Fruit fly (Drosophila melanogaster) whole organism, embryonic: ENCODE measurements around the gene Bfc.
A peak's percentile ranks its signal among the peaks of the same experiment; 100 is the strongest.

Experiments
- Antp ChIP-seq: fragments of 200-800 bp; sonication (Bioruptor generic); optimal IDR thresholded peaks from 3 replicates; lab custom pipeline; 2016; ENCODE audit warnings: missing biosample characterization, missing genetic modification characterization
- Asciz ChIP-seq: fragments of 200-800 bp; sonication (Bioruptor generic); optimal IDR thresholded peaks from 2 replicates; lab custom pipeline; 2017; ENCODE audit warnings: missing biosample characterization, mild to moderate bottlenecking, missing genetic modification characterization, missing genetic modification reagents
- CG10321 ChIP-seq: fragments of 200-800 bp; sonication (Bioruptor generic); IDR thresholded peaks from 2 replicates; pipeline ENCODE4 v1.3.6; 2022; ENCODE audit warnings: missing biosample characterization, missing genetic modification characterization
- CG10565 ChIP-seq: fragments of 200-800 bp; sonication (Bioruptor generic); optimal IDR thresholded peaks from 3 replicates; lab custom pipeline; 2016; ENCODE audit warnings: missing biosample characterization, mild to moderate bottlenecking, missing genetic modification characterization
- CG10959 ChIP-seq: fragments of 200-800 bp; sonication (Bioruptor generic); IDR thresholded peaks from 2 replicates; pipeline ENCODE4 v1.3.6; 2022; ENCODE audit warnings: missing biosample characterization, missing genetic modification characterization
- CG11093 ChIP-seq: fragments of 200-800 bp; sonication (Bioruptor generic); IDR thresholded peaks from 3 replicates; pipeline ENCODE4 v1.3.6; 2022; ENCODE audit warnings: missing biosample characterization, missing genetic modification characterization
- CG11247 ChIP-seq: fragments of 200-800 bp; sonication (Bioruptor generic); IDR thresholded peaks from 2 replicates; pipeline ENCODE4 v1.3.6; 2022; ENCODE audit warnings: missing biosample characterization, missing genetic modification characterization
- CG11504 ChIP-seq: fragments of 200-800 bp; sonication (Bioruptor generic); optimal IDR thresholded peaks from 3 replicates; lab custom pipeline; 2019; ENCODE audit warnings: missing biosample characterization, mild to moderate bottlenecking, missing genetic modification characterization, moderate library complexity
- CG11695 ChIP-seq: fragments of 200-800 bp; sonication (Bioruptor generic); IDR thresholded peaks from 3 replicates; pipeline ENCODE4 v1.3.6; 2022; ENCODE audit warnings: missing biosample characterization, missing genetic modification characterization
- CG12104 ChIP-seq: fragments of 200-800 bp; sonication (Bioruptor generic); optimal IDR thresholded peaks from 3 replicates; lab custom pipeline; 2016; ENCODE audit warnings: missing biosample characterization, missing genetic modification characterization
- CG12391 ChIP-seq: fragments of 200-800 bp; sonication (Bioruptor generic); optimal IDR thresholded peaks from 3 replicates; lab custom pipeline; 2018; ENCODE audit warnings: missing biosample characterization, mild to moderate bottlenecking, missing genetic modification characterization, moderate library complexity
- CG14667 ChIP-seq: fragments of 200-800 bp; sonication (Bioruptor generic); IDR thresholded peaks from 2 replicates; pipeline ENCODE4 v1.3.6; 2022; ENCODE audit warnings: missing biosample characterization, missing genetic modification characterization
- CG17802 ChIP-seq: fragments of 200-800 bp; sonication (Bioruptor generic); optimal IDR thresholded peaks from 2 replicates; lab custom pipeline; 2018; ENCODE audit warnings: missing biosample characterization, mild to moderate bottlenecking, missing genetic modification characterization, moderate library complexity
- CG17912 ChIP-seq: fragments of 200-800 bp; sonication (Bioruptor generic); optimal IDR thresholded peaks from 2 replicates; lab custom pipeline; 2018; ENCODE audit warnings: missing biosample characterization, mild to moderate bottlenecking, missing genetic modification characterization
- CG1792 ChIP-seq: fragments of 200-800 bp; sonication (Bioruptor generic); optimal IDR thresholded peaks from 2 replicates; lab custom pipeline; 2016; ENCODE audit warnings: missing biosample characterization, missing genetic modification characterization
- CG18764 ChIP-seq: fragments of 200-800 bp; sonication (Bioruptor generic); optimal IDR thresholded peaks from 3 replicates; lab custom pipeline; 2016; ENCODE audit warnings: missing biosample characterization, missing genetic modification characterization
- CG3838 ChIP-seq: fragments of 200-800 bp; sonication (Bioruptor generic); optimal IDR thresholded peaks from 3 replicates; lab custom pipeline; 2016; ENCODE audit warnings: missing biosample characterization, missing genetic modification characterization
- CG3847 ChIP-seq: fragments of 200-800 bp; sonication (Bioruptor generic); IDR thresholded peaks from 2 replicates; pipeline ENCODE4 v1.3.6; 2022; ENCODE audit warnings: missing biosample characterization, missing genetic modification characterization
- CG4854 ChIP-seq: fragments of 200-800 bp; sonication (Bioruptor generic); optimal IDR thresholded peaks from 2 replicates; lab custom pipeline; 2016; ENCODE audit warnings: missing biosample characterization, missing genetic modification characterization, inconsistent platforms
- CG6791 ChIP-seq: fragments of 200-800 bp; sonication (Bioruptor generic); IDR thresholded peaks from 3 replicates; pipeline ENCODE4 v1.3.6; 2022; ENCODE audit warnings: missing biosample characterization, missing genetic modification characterization; ENCODE audit not compliant: partially characterized antibody
- CG6813 ChIP-seq: fragments of 200-800 bp; sonication (Bioruptor generic); optimal IDR thresholded peaks from 2 replicates; lab custom pipeline; 2017; ENCODE audit warnings: missing biosample characterization, missing genetic modification characterization, mild to moderate bottlenecking, moderate library complexity, missing genetic modification reagents
- CG7745 ChIP-seq: fragments of 200-800 bp; sonication (Bioruptor generic); optimal IDR thresholded peaks from 2 replicates; lab custom pipeline; 2018; ENCODE audit warnings: missing biosample characterization, mild to moderate bottlenecking, missing genetic modification characterization, moderate library complexity
- CG7987 ChIP-seq: fragments of 200-800 bp; sonication (Bioruptor generic); optimal IDR thresholded peaks from 2 replicates; lab custom pipeline; 2018; ENCODE audit warnings: missing biosample characterization, mild to moderate bottlenecking, missing genetic modification characterization, moderate library complexity
- CG9215 ChIP-seq: fragments of 200-800 bp; sonication (Bioruptor generic); IDR thresholded peaks from 2 replicates; pipeline ENCODE4 v1.3.6; 2022; ENCODE audit warnings: missing biosample characterization, missing genetic modification characterization
- D ChIP-seq, 2 experiments: fragments of 200-800 bp in 1 of 2; fragments of >200 bp in 1 of 2; sonication (Bioruptor generic) in 1 of 2; optimal IDR thresholded peaks; 2 replicates in 1 of 2; 3 replicates in 1 of 2; lab custom pipeline; 2017; ENCODE audit warnings: mild to moderate bottlenecking in 1 of 2, missing biosample characterization in 1 of 2, missing genetic modification characterization in 1 of 2, missing genetic modification reagents in 1 of 2
- Ets97D ChIP-seq: fragments of 200-800 bp; sonication (Bioruptor generic); optimal IDR thresholded peaks from 3 replicates; lab custom pipeline; 2016; ENCODE audit warnings: missing biosample characterization, missing genetic modification characterization
- Jarid2 ChIP-seq: fragments of 200-800 bp; sonication (Bioruptor generic); optimal IDR thresholded peaks from 3 replicates; lab custom pipeline; 2017; ENCODE audit warnings: mild to moderate bottlenecking, missing biosample characterization, missing genetic modification reagents, missing genetic modification characterization
- MESR4 ChIP-seq: fragments of 200-800 bp; sonication (Bioruptor generic); optimal IDR thresholded peaks from 2 replicates; lab custom pipeline; 2018; ENCODE audit warnings: missing biosample characterization, mild to moderate bottlenecking, missing genetic modification characterization, moderate library complexity
- NC2β ChIP-seq: fragments of 200-800 bp; sonication (Bioruptor generic); optimal IDR thresholded peaks from 2 replicates; lab custom pipeline; 2016; ENCODE audit warnings: missing biosample characterization, missing genetic modification characterization
- Nf-YB ChIP-seq: fragments of 200-800 bp; sonication (Bioruptor generic); optimal IDR thresholded peaks from 3 replicates; lab custom pipeline; 2019; ENCODE audit warnings: missing biosample characterization, mild to moderate bottlenecking, missing genetic modification characterization, moderate library complexity
- Nf-YC ChIP-seq: fragments of 200-800 bp; optimal IDR thresholded peaks from 3 replicates; lab custom pipeline; 2019; ENCODE audit warnings: missing biosample characterization, mild to moderate bottlenecking, missing genetic modification characterization, moderate library complexity
- Scr ChIP-seq: fragments of 200-800 bp; sonication (Bioruptor generic); IDR thresholded peaks from 2 replicates; pipeline ENCODE4 v1.3.6; 2022; ENCODE audit warnings: missing biosample characterization, missing genetic modification characterization; ENCODE audit not compliant: partially characterized antibody
- Taf1 ChIP-seq: fragments of 200-800 bp; sonication (Bioruptor generic); IDR thresholded peaks from 2 replicates; pipeline ENCODE4 v1.3.6; 2022; ENCODE audit warnings: missing biosample characterization, missing genetic modification characterization
- Xbp1 ChIP-seq: fragments of 200-800 bp; sonication (Bioruptor generic); optimal IDR thresholded peaks from 3 replicates; lab custom pipeline; 2016; ENCODE audit warnings: missing biosample characterization, mild to moderate bottlenecking, missing genetic modification characterization
- chif ChIP-seq, 2 experiments: fragments of 200-800 bp; sonication (Bioruptor generic); optimal IDR thresholded peaks; 3 replicates each; lab custom pipeline; 2016; ENCODE audit warnings: missing biosample characterization in 2 of 2, missing genetic modification characterization in 2 of 2
- corto ChIP-seq: fragments of 200-800 bp; sonication (Bioruptor generic); optimal IDR thresholded peaks from 2 replicates; lab custom pipeline; 2016; ENCODE audit warnings: missing biosample characterization, mild to moderate bottlenecking, missing genetic modification characterization, moderate library complexity
- croc ChIP-seq: fragments of 200-800 bp; sonication (Bioruptor generic); conservative IDR thresholded peaks from 3 replicates; pipeline ENCODE4 v1.3.6; 2022; ENCODE audit warnings: missing biosample characterization, missing genetic modification characterization
- en ChIP-seq: fragments of 200-800 bp; sonication (Bioruptor generic); optimal IDR thresholded peaks from 2 replicates; lab custom pipeline; 2016; ENCODE audit warnings: missing biosample characterization, missing genetic modification characterization
- fd96Cb ChIP-seq: fragments of 200-800 bp; sonication (Bioruptor generic); optimal IDR thresholded peaks from 2 replicates; lab custom pipeline; 2018; ENCODE audit warnings: missing biosample characterization, mild to moderate bottlenecking, missing genetic modification characterization, moderate library complexity
- ftz-f1 ChIP-seq: fragments of 200-800 bp; sonication (Bioruptor generic); optimal IDR thresholded peaks from 2 replicates; lab custom pipeline; 2016; ENCODE audit warnings: missing biosample characterization, missing genetic modification characterization
- gro ChIP-seq: fragments of 200-800 bp; sonication (Bioruptor generic); optimal IDR thresholded peaks from 2 replicates; lab custom pipeline; 2016; ENCODE audit warnings: missing biosample characterization, missing genetic modification characterization
- gsb ChIP-seq: fragments of 200-800 bp; sonication (Bioruptor generic); IDR thresholded peaks from 2 replicates; pipeline ENCODE4 v1.3.6; 2022; ENCODE audit warnings: missing biosample characterization, missing genetic modification characterization
- jing ChIP-seq: fragments of 200-800 bp; sonication (Bioruptor generic); optimal IDR thresholded peaks from 2 replicates; lab custom pipeline; 2018; ENCODE audit warnings: missing biosample characterization, mild to moderate bottlenecking, missing genetic modification characterization
- knrl ChIP-seq: fragments of 200-800 bp; sonication (Bioruptor generic); IDR thresholded peaks from 3 replicates; pipeline ENCODE4 v1.3.6; 2022; ENCODE audit warnings: missing biosample characterization, missing genetic modification characterization; ENCODE audit not compliant: partially characterized antibody
- lab ChIP-seq: fragments of 200-800 bp; sonication (Bioruptor generic); optimal IDR thresholded peaks from 3 replicates; lab custom pipeline; 2017; ENCODE audit warnings: missing biosample characterization, missing genetic modification characterization, mild to moderate bottlenecking, moderate library complexity, missing genetic modification reagents
- lbe ChIP-seq: fragments of 200-800 bp; sonication (Bioruptor generic); optimal IDR thresholded peaks from 2 replicates; lab custom pipeline; 2016; ENCODE audit warnings: missing biosample characterization, mild to moderate bottlenecking, missing genetic modification characterization
- mam ChIP-seq: fragments of 200-800 bp; sonication (Bioruptor generic); optimal IDR thresholded peaks from 3 replicates; lab custom pipeline; 2016; ENCODE audit warnings: missing biosample characterization, missing genetic modification characterization
- mirr ChIP-seq: fragments of 200-800 bp; sonication (Bioruptor generic); optimal IDR thresholded peaks from 3 replicates; lab custom pipeline; 2018; ENCODE audit warnings: missing biosample characterization, mild to moderate bottlenecking, missing genetic modification characterization
- scrt ChIP-seq: fragments of 200-800 bp; sonication (Bioruptor generic); optimal IDR thresholded peaks from 2 replicates; lab custom pipeline; 2018; ENCODE audit warnings: missing biosample characterization, mild to moderate bottlenecking, missing genetic modification characterization, moderate library complexity
- ssp ChIP-seq: fragments of 200-800 bp; sonication (Bioruptor generic); IDR thresholded peaks from 2 replicates; pipeline ENCODE4 v1.3.6; 2022; ENCODE audit warnings: missing biosample characterization, missing genetic modification characterization

The Bfc gene

DNA sequence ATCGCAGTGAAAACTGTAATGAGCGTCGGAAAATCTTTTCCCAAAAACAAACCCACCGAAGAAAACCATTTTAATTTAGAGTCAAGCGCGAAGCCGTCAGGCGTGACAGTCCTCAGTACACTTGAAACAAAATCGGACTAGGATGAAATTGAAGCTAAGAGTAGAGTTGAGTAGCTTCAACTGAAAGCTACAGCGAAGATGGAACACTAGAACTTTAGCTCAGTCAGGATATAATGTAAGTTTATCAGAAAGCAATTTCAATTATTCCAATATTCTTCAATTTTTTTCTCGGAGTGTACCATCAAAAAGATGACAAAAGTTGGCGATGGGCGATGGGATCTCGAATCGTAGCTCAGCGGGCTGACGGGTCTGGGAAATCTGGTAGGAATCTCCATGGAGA is 34.0 kb upstream of the Bfc start (continued):
- TF ChIP-seq Xbp1 (GFP tag; lab: Kevin White, UChicago) (peak; percentile 36), corto (GFP tag; lab: Kevin White, UChicago) (no peak), CG11093 (GFP tag; lab: Robert Waterston, UW) (no peak), fd96Cb (tag; lab: Kevin White, UChicago) (peak; percentile 67), CG7987 (GFP tag; lab: Kevin White, UChicago) (no peak), CG10959 (peak; percentile 54), mam (GFP tag; lab: Kevin White, UChicago) (no peak), jing (GFP tag; lab: Kevin White, UChicago) (peak; percentile 28), CG11695 (GFP tag; lab: Robert Waterston, UW) (peak; percentile 45; the same call in 1 of the 3 replicates), Scr (no peak), CG18764 (GFP tag; lab: Kevin White, UChicago) (peak; percentile 19), CG7745 (tag; lab: Kevin White, UChicago) (no peak), Taf1 (GFP tag; lab: Robert Waterston, UW) (no peak), lbe (GFP tag; lab: Kevin White, UChicago) (no peak), CG3838 (GFP tag; lab: Kevin White, UChicago) (no peak), Antp (GFP tag; lab: Kevin White, UChicago) (peak; percentile 20), en (GFP tag; lab: Kevin White, UChicago) (no peak), CG12104 (no peak), Nf-YC (tag; lab: Kevin White, UChicago) (no peak), knrl (GFP tag; lab: Robert Waterston, UW) (no peak), gro (GFP tag; lab: Kevin White, UChicago) (no peak), CG17802 (tag; lab: Kevin White, UChicago) (no peak), CG10565 (GFP tag; lab: Kevin White, UChicago) (no peak), CG14667 (GFP tag; lab: Robert Waterston, UW) (no peak), lab (peak; percentile 58), NC2β (GFP tag; lab: Kevin White, UChicago) (no peak), MESR4 (no peak), Asciz (peak; percentile 53), CG10321 (GFP tag; lab: Robert Waterston, UW) (no peak), CG4854 (GFP tag; lab: Kevin White, UChicago) (no peak), CG6791 (no peak), CG6813 (GFP tag; lab: Kevin White, UChicago) (peak; percentile 38), ftz-f1 (GFP tag; lab: Kevin White, UChicago) (no peak), Jarid2 (GFP tag; lab: Kevin White, UChicago) (no peak), chif (GFP tag; optimal IDR thresholded peaks at IDR 0.05; lab: Kevin White, UChicago) (peak; percentile 33 to 44), Nf-YB (GFP tag; lab: Kevin White, UChicago) (no peak), CG12391 (tag; lab: Kevin White, UChicago) (peak; percentile 42), Ets97D (GFP tag; lab: Kevin White, UChicago) (no peak), scrt (GFP tag; lab: Kevin White, UChicago) (no peak), CG11247 (GFP tag; lab: Robert Waterston, UW) (peak; percentile 37; the same call in 1 of the 2 replicates), CG9215 (GFP tag; lab: Robert Waterston, UW) (no peak), CG1792 (no peak), CG17912 (GFP tag; lab: Kevin White, UChicago) (no peak), CG11504 (tag; lab: Kevin White, UChicago) (peak; percentile 70), mirr (GFP tag; lab: Kevin White, UChicago) (no peak), D (optimal IDR thresholded peaks at IDR 0.05; lab: Kevin White, UChicago) (no peak), D (GFP tag; optimal IDR thresholded peaks at IDR 0.05; lab: Kevin White, UChicago) (peak; percentile 48), ssp (GFP tag; lab: Robert Waterston, UW) (0 out of 2 replicates have a peak, but pooled peaks have one; percentile 25), croc (GFP tag; lab: Robert Waterston, UW) (0 out of 3 replicates have a peak, but pooled peaks have one; percentile 20), gsb (no peak), CG3847 (GFP tag; lab: Robert Waterston, UW) (no peak)
